Fruit fly (Drosophila melanogaster) whole organism, embryonic: ENCODE measurements around the gene CG7903.

Experiments
- Atf3 ChIP-seq: fragments of 200-800 bp; sonication (Bioruptor generic); optimal IDR thresholded peaks from 3 replicates; lab custom pipeline; 2016; ENCODE audit warnings: missing biosample characterization, missing genetic modification characterization
- B-H2 ChIP-seq: fragments of 200-800 bp; sonication (Bioruptor generic); optimal IDR thresholded peaks from 2 replicates; lab custom pipeline; 2018; ENCODE audit warnings: missing biosample characterization, mild to moderate bottlenecking, missing genetic modification characterization
- BEAF-32 ChIP-seq: fragments of 200-800 bp; sonication (Bioruptor generic); optimal IDR thresholded peaks from 3 replicates; lab custom pipeline; 2017; ENCODE audit warnings: missing biosample characterization, missing genetic modification characterization, mild to moderate bottlenecking, moderate library complexity, missing genetic modification reagents
- Blimp-1 ChIP-seq: fragments of 200-800 bp; sonication (Bioruptor generic); optimal IDR thresholded peaks from 3 replicates; lab custom pipeline; 2018; ENCODE audit warnings: missing biosample characterization, missing genetic modification characterization, mild to moderate bottlenecking, moderate library complexity, missing genetic modification reagents
- CG11247 ChIP-seq: fragments of 200-800 bp; sonication (Bioruptor generic); IDR thresholded peaks from 2 replicates; pipeline ENCODE4 v1.3.6; 2022; ENCODE audit warnings: missing biosample characterization, missing genetic modification characterization
- CG17328 ChIP-seq: fragments of 200-800 bp; sonication (Bioruptor generic); IDR thresholded peaks from 2 replicates; pipeline ENCODE4 v1.3.6; 2022; ENCODE audit warnings: missing biosample characterization, missing genetic modification characterization
- CG17361 ChIP-seq: fragments of 200-800 bp; sonication (Bioruptor generic); IDR thresholded peaks from 3 replicates; pipeline ENCODE4 v1.3.6; 2022; ENCODE audit warnings: missing biosample characterization, missing genetic modification characterization
- CG18011 ChIP-seq: fragments of 200-800 bp; sonication (Bioruptor generic); optimal IDR thresholded peaks from 2 replicates; lab custom pipeline; 2017; ENCODE audit warnings: missing biosample characterization, missing genetic modification characterization, mild to moderate bottlenecking, moderate library complexity, missing genotype
- CG34422 ChIP-seq: fragments of 200-800 bp; sonication (Bioruptor generic); IDR thresholded peaks from 3 replicates; pipeline ENCODE4 v1.3.6; 2022; ENCODE audit warnings: missing biosample characterization, missing genetic modification characterization
- CG3726 ChIP-seq: fragments of 200-800 bp; sonication (Bioruptor generic); IDR thresholded peaks from 3 replicates; pipeline ENCODE4, ENCODE4 v1.3.6; 2022; ENCODE audit warnings: missing biosample characterization, missing genetic modification characterization
- CG3995 ChIP-seq: fragments of 200-800 bp; sonication (Bioruptor generic); optimal IDR thresholded peaks from 3 replicates; lab custom pipeline; 2016; ENCODE audit warnings: missing biosample characterization, missing genetic modification characterization
- CG43689 ChIP-seq: fragments of 200-800 bp; sonication (Bioruptor generic); IDR thresholded peaks from 2 replicates; pipeline ENCODE4 v1.3.6; 2022; ENCODE audit warnings: missing biosample characterization, missing genetic modification characterization
- CG4617 ChIP-seq: fragments of 200-800 bp; sonication (Bioruptor generic); optimal IDR thresholded peaks from 3 replicates; lab custom pipeline; 2016; ENCODE audit warnings: missing biosample characterization, missing genetic modification characterization, borderline replicate concordance
- CG6813 ChIP-seq: fragments of 200-800 bp; sonication (Bioruptor generic); optimal IDR thresholded peaks from 2 replicates; lab custom pipeline; 2017; ENCODE audit warnings: missing biosample characterization, missing genetic modification characterization, mild to moderate bottlenecking, moderate library complexity, missing genetic modification reagents
- Dref ChIP-seq: fragments of 200-800 bp; sonication (Bioruptor generic); IDR thresholded peaks from 2 replicates; pipeline ENCODE4 v1.3.6; 2022; ENCODE audit warnings: missing biosample characterization, missing genetic modification characterization
- E2f1 ChIP-seq: fragments of 200-800 bp; sonication (Bioruptor generic); IDR thresholded peaks from 2 replicates; pipeline ENCODE4 v1.3.6; 2022; ENCODE audit warnings: missing biosample characterization, missing genetic modification characterization
- HLH4C ChIP-seq: fragments of 200-800 bp; sonication (Bioruptor generic); IDR thresholded peaks from 3 replicates; pipeline ENCODE4 v1.3.6; 2022; ENCODE audit warnings: missing biosample characterization, missing genetic modification characterization; ENCODE audit not compliant: partially characterized antibody
- MBD-R2 ChIP-seq: fragments of 200-800 bp; sonication (Bioruptor generic); IDR thresholded peaks from 2 replicates; pipeline ENCODE4 v1.3.6; 2022; ENCODE audit warnings: missing biosample characterization, missing genetic modification characterization
- Mes4 ChIP-seq: fragments of 200-800 bp; sonication (Bioruptor generic); optimal IDR thresholded peaks from 2 replicates; lab custom pipeline; 2016; ENCODE audit warnings: missing biosample characterization, missing genetic modification characterization
- Myb ChIP-seq: fragments of 200-800 bp; sonication (Bioruptor generic); optimal IDR thresholded peaks from 2 replicates; lab custom pipeline; 2016; ENCODE audit warnings: missing biosample characterization, missing genetic modification characterization
- Nf-YC ChIP-seq: fragments of 200-800 bp; optimal IDR thresholded peaks from 3 replicates; lab custom pipeline; 2019; ENCODE audit warnings: missing biosample characterization, mild to moderate bottlenecking, missing genetic modification characterization, moderate library complexity
- Side ChIP-seq: fragments of 200-800 bp; sonication (Bioruptor generic); optimal IDR thresholded peaks from 2 replicates; lab custom pipeline; 2016; ENCODE audit warnings: missing biosample characterization, missing genetic modification characterization
- TFAM ChIP-seq: fragments of 200-800 bp; sonication (Bioruptor generic); optimal IDR thresholded peaks from 2 replicates; lab custom pipeline; 2017; ENCODE audit warnings: missing biosample characterization, missing genetic modification characterization, inconsistent platforms
- bowl ChIP-seq: fragments of 200-800 bp; sonication (Bioruptor generic); IDR thresholded peaks from 2 replicates; pipeline ENCODE4 v1.3.6; 2022; ENCODE audit warnings: missing biosample characterization, missing genetic modification characterization
- bsh ChIP-seq, 2 experiments: fragments of 200-800 bp; sonication (Bioruptor generic); optimal IDR thresholded peaks; 2 replicates each; lab custom pipeline; 2017 to 2018; ENCODE audit warnings: mild to moderate bottlenecking in 2 of 2, missing biosample characterization in 2 of 2, missing genetic modification characterization in 2 of 2, moderate library complexity in 1 of 2
- btn ChIP-seq: fragments of 200-800 bp; sonication (Bioruptor generic); optimal IDR thresholded peaks from 2 replicates; lab custom pipeline; 2016; ENCODE audit warnings: missing biosample characterization, missing genetic modification characterization
- crol ChIP-seq: fragments of 200-800 bp; sonication (Bioruptor generic); IDR thresholded peaks from 2 replicates; pipeline ENCODE4 v1.3.6; 2022; ENCODE audit warnings: missing biosample characterization, missing genetic modification characterization
- cwo ChIP-seq: fragments of 200-800 bp; sonication (Bioruptor generic); optimal IDR thresholded peaks from 3 replicates; lab custom pipeline; 2017; ENCODE audit warnings: missing biosample characterization, missing genetic modification characterization, mild to moderate bottlenecking, moderate library complexity, missing genetic modification reagents
- eyg ChIP-seq: fragments of 200-800 bp; sonication (Bioruptor generic); optimal IDR thresholded peaks from 3 replicates; lab custom pipeline; 2016; ENCODE audit warnings: missing biosample characterization, missing genetic modification characterization
- fd102C ChIP-seq: fragments of 200-800 bp; sonication (Bioruptor generic); optimal IDR thresholded peaks from 2 replicates; lab custom pipeline; 2018; ENCODE audit warnings: missing biosample characterization, mild to moderate bottlenecking, missing genetic modification characterization, moderate library complexity
- grn ChIP-seq: fragments of 200-800 bp; sonication (Bioruptor generic); optimal IDR thresholded peaks from 3 replicates; lab custom pipeline; 2017; ENCODE audit warnings: missing biosample characterization, missing genetic modification characterization
- gsb ChIP-seq: fragments of 200-800 bp; sonication (Bioruptor generic); IDR thresholded peaks from 2 replicates; pipeline ENCODE4 v1.3.6; 2022; ENCODE audit warnings: missing biosample characterization, missing genetic modification characterization
- gsb-n ChIP-seq: fragments of 200-800 bp; sonication (Bioruptor generic); optimal IDR thresholded peaks from 3 replicates; lab custom pipeline; 2018; ENCODE audit warnings: missing biosample characterization, mild to moderate bottlenecking, missing genetic modification characterization
- gt ChIP-seq: fragments of 200-800 bp; sonication (Bioruptor generic); IDR thresholded peaks from 2 replicates; pipeline ENCODE4 v1.3.6; 2022; ENCODE audit warnings: missing biosample characterization, missing genetic modification characterization
- hb ChIP-seq: fragments of 200-800 bp; sonication (Bioruptor generic); IDR thresholded peaks from 3 replicates; pipeline ENCODE4 v1.3.6; 2022; ENCODE audit warnings: missing biosample characterization, missing genetic modification characterization; ENCODE audit not compliant: partially characterized antibody
- lab ChIP-seq: fragments of 200-800 bp; sonication (Bioruptor generic); optimal IDR thresholded peaks from 3 replicates; lab custom pipeline; 2017; ENCODE audit warnings: missing biosample characterization, missing genetic modification characterization, mild to moderate bottlenecking, moderate library complexity, missing genetic modification reagents
- lola ChIP-seq, 3 experiments: fragments of >200 bp in 2 of 3; fragments of 200-800 bp in 1 of 3; sonication (Bioruptor generic) in 1 of 3; optimal IDR thresholded peaks; 2 replicates each; lab custom pipeline; 2017 to 2019; ENCODE audit warnings: missing biosample characterization in 3 of 3, missing genetic modification characterization in 3 of 3, mild to moderate bottlenecking in 1 of 3, moderate library complexity in 1 of 3
- mld ChIP-seq: fragments of 200-800 bp; sonication (Bioruptor generic); IDR thresholded peaks from 3 replicates; pipeline ENCODE4 v1.3.6; 2022; ENCODE audit warnings: missing biosample characterization, missing genetic modification characterization; ENCODE audit not compliant: partially characterized antibody
- nerfin-2 ChIP-seq: fragments of 200-800 bp; sonication (Bioruptor generic); IDR thresholded peaks from 2 replicates; pipeline ENCODE4 v1.3.6; 2022; ENCODE audit warnings: missing biosample characterization, missing genetic modification characterization; ENCODE audit not compliant: partially characterized antibody
- odd ChIP-seq: fragments of 200-800 bp; sonication (Bioruptor generic); optimal IDR thresholded peaks from 2 replicates; lab custom pipeline; 2017; ENCODE audit warnings: missing biosample characterization, mild to moderate bottlenecking, missing genetic modification characterization
- pho ChIP-seq: fragments of 200-800 bp; sonication (Bioruptor generic); optimal IDR thresholded peaks from 2 replicates; lab custom pipeline; 2016; ENCODE audit warnings: missing biosample characterization, missing genetic modification characterization
- row ChIP-seq: fragments of 200-800 bp; sonication (Bioruptor generic); IDR thresholded peaks from 3 replicates; pipeline ENCODE4 v1.3.6; 2022; ENCODE audit warnings: missing biosample characterization, missing genetic modification characterization
- sc ChIP-seq, 3 experiments: fragments of >200 bp in 2 of 3; fragments of 200-800 bp in 1 of 3; sonication (Bioruptor generic) in 1 of 3; optimal IDR thresholded peaks; 2 replicates in 2 of 3; 3 replicates in 1 of 3; lab custom pipeline; 2017; ENCODE audit warnings: mild to moderate bottlenecking in 1 of 3, missing biosample characterization in 1 of 3, missing genetic modification characterization in 1 of 3, missing genetic modification reagents in 1 of 3
- sens ChIP-seq: fragments of 200-800 bp; sonication (Bioruptor generic); peaks from one replicate; lab custom pipeline; 2016; ENCODE audit warnings: missing biosample characterization, missing genetic modification characterization
- sna ChIP-seq: fragments of 200-800 bp; sonication (Bioruptor generic); IDR thresholded peaks from 2 replicates; pipeline ENCODE4 v1.3.6; 2022; ENCODE audit warnings: missing biosample characterization, missing genetic modification characterization; ENCODE audit not compliant: partially characterized antibody
- tup ChIP-seq: fragments of 200-800 bp; sonication (Bioruptor generic); optimal IDR thresholded peaks from 2 replicates; lab custom pipeline; 2016; ENCODE audit warnings: missing biosample characterization, mild to moderate bottlenecking, missing genetic modification characterization, moderate library complexity
- wek ChIP-seq: fragments of 200-800 bp; sonication (Bioruptor generic); optimal IDR thresholded peaks from 3 replicates; lab custom pipeline; 2018; ENCODE audit warnings: missing biosample characterization, mild to moderate bottlenecking, missing genetic modification characterization, moderate library complexity

Gene CG7903

dm6 chr3R:30021559-30022451 is 26.8 kb upstream of the CG7903 start, which contains the start of gene Mgat2 (continued):
- TF ChIP-seq crol (GFP tag; lab: Robert Waterston, UW) (no peak), bsh (GFP tag; optimal IDR thresholded peaks at IDR 0.05; lab: Kevin White, UChicago) (peak; percentile 18 to 61), sc (optimal IDR thresholded peaks at IDR 0.05; lab: Kevin White, UChicago) (no peak), sc (GFP tag; optimal IDR thresholded peaks at IDR 0.05; lab: Kevin White, UChicago) (no peak), nerfin-2 (GFP tag; lab: Robert Waterston, UW) (peak; percentile 72), CG43689 (GFP tag; lab: Robert Waterston, UW) (no peak), row (GFP tag; lab: Robert Waterston, UW) (no peak), CG17328 (GFP tag; lab: Robert Waterston, UW) (no peak), sna (GFP tag; lab: Robert Waterston, UW) (peak; percentile 91), tup (GFP tag; lab: Kevin White, UChicago) (no peak), eyg (GFP tag; lab: Kevin White, UChicago) (peak; percentile 35), CG3726 (GFP tag; lab: Robert Waterston, UW) (no peak), Nf-YC (peak; percentile 55), lola (GFP tag; optimal IDR thresholded peaks at IDR 0.05; lab: Kevin White, UChicago) (peak in 1 of 3 experiments; percentile 8), pho (GFP tag; lab: Kevin White, UChicago) (no peak), Side (GFP tag; lab: Kevin White, UChicago) (peak; percentile 63), CG3995 (GFP tag; lab: Kevin White, UChicago) (peak; percentile 3), Atf3 (GFP tag; lab: Kevin White, UChicago) (no peak), sens (GFP tag; lab: Kevin White, UChicago) (peak; percentile 65), cwo (GFP tag; lab: Kevin White, UChicago) (no peak), mld (GFP tag; lab: Robert Waterston, UW) (peak; percentile 77; the same call in 2 of the 3 replicates), HLH4C (peak; percentile 80), E2f1 (GFP tag; lab: Robert Waterston, UW) (peak; percentile 49; the same call in 1 of the 2 replicates), CG34422 (GFP tag; lab: Robert Waterston, UW) (peak; percentile 79; the same call in 1 of the 3 replicates), gsb (GFP tag; lab: Robert Waterston, UW) (no peak), CG6813 (GFP tag; lab: Kevin White, UChicago) (peak; percentile 55), btn (GFP tag; lab: Kevin White, UChicago) (no peak), lab (GFP tag; lab: Kevin White, UChicago) (peak; percentile 56), fd102C (no peak), TFAM (GFP tag; lab: Kevin White, UChicago) (no peak), hb (peak; percentile 75), Blimp-1 (GFP tag; lab: Kevin White, UChicago) (peak; percentile 100), CG4617 (peak; percentile 12), bowl (GFP tag; lab: Robert Waterston, UW) (peak; percentile 53; the same call in 1 of the 2 replicates), gt (GFP tag; lab: Robert Waterston, UW) (peak; percentile 33; the same call in 1 of the 2 replicates), MBD-R2 (GFP tag; lab: Robert Waterston, UW) (peak; percentile 15; the same call in 1 of the 2 replicates), odd (GFP tag; lab: Kevin White, UChicago) (peak; percentile 69), CG17361 (peak; percentile 5; the same call in 1 of the 3 replicates), Dref (GFP tag; lab: Robert Waterston, UW) (peak; percentile 77), CG18011 (GFP tag; lab: Kevin White, UChicago) (no peak), gsb-n (tag; lab: Kevin White, UChicago) (peak; percentile 33), BEAF-32 (GFP tag; lab: Kevin White, UChicago) (peak; percentile 90), wek (GFP tag; lab: Kevin White, UChicago) (peak; percentile 70), B-H2 (GFP tag; lab: Kevin White, UChicago) (peak; percentile 41), CG11247 (GFP tag; lab: Robert Waterston, UW) (no peak), Myb (GFP tag; lab: Kevin White, UChicago) (no peak), Mes4 (GFP tag; lab: Kevin White, UChicago) (no peak), grn (peak; percentile 27)
